Fruit fly (Drosophila melanogaster): ENCODE measurements around the gene Gr63a.

The Gr63a gene

DNA sequence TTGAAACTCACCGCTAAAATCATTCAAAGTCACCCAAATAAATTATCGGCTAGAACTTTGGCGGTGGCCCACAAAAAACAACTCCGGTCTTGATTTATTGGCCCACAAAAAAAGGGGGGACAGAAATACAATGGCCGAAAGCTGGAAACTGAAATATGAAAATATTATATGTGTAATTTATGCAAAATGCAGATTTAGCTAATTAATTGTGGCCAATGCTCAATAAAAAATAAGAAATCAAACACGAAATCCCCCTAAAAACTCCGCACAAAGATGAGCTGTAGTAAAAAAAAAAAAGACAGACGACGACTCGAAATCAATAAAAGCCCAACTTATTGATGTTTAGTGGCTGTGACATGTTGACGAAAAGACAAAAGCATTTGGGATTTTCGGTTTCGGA lies 46.6 kb downstream of the Gr63a start:
- TF ChIP-seq cic (GFP tag; optimal IDR thresholded peaks at IDR 0.05) (no peak), Hr96 (GFP tag; optimal IDR thresholded peaks at IDR 0.05) (no peak), CG14711 (tag; optimal IDR thresholded peaks at IDR 0.05) (no peak), CG11617 (GFP tag; optimal IDR thresholded peaks at IDR 0.05) (no peak), Clk (GFP tag; optimal IDR thresholded peaks at IDR 0.05) (no peak), pad (GFP tag; optimal IDR thresholded peaks at IDR 0.05) (no peak), CG7045 (GFP tag; optimal IDR thresholded peaks at IDR 0.05) (no peak), cnc (optimal IDR thresholded peaks at IDR 0.05) (no peak), tj (GFP tag; optimal IDR thresholded peaks at IDR 0.05) (no peak), CG33017 (tag; optimal IDR thresholded peaks at IDR 0.05) (no peak), Crg-1 (GFP tag; optimal IDR thresholded peaks at IDR 0.05) (no peak), ovo (GFP tag; optimal IDR thresholded peaks at IDR 0.05) (no peak), bab1 (GFP tag; optimal IDR thresholded peaks at IDR 0.05) (no peak), kay (GFP tag; ENCODE audit: borderline replicate concordance) (no peak), CG1620 (GFP tag; optimal IDR thresholded peaks at IDR 0.05) (no peak), CG5204 (GFP tag; optimal IDR thresholded peaks at IDR 0.05) (no peak)

DNA sequence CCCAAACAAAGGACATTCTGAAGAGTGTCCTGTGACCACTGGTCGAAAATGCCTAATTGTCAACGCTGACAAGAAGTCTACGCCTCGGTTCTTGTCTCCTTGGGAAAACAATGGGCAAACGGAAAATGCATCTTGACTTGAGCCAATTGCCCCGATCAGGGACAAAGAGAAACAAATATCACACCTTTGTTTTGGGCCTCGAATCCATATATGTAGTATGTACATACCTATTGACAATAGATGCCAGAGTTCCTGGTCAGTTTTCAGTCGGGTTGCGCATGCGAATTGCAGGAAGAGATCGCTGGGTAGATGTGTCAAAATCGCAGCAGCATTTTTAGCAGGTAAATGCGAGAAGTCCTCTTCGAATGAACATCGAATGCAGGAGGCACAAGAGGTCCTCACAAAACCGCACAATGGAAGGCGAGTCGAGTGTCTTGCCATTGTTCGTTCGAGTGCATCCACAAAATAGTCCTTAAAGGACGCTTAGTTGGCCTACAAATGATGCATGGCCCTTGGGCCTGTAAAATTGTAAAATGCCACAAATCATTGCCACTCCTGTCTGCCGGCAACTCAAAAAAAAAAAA lies 47.6 kb downstream of the Gr63a start:
- TF ChIP-seq kay (GFP tag; ENCODE audit: borderline replicate concordance) (no peak), CG1620 (GFP tag; optimal IDR thresholded peaks at IDR 0.05) (no peak), bab1 (GFP tag; optimal IDR thresholded peaks at IDR 0.05) (no peak), CG33017 (tag; optimal IDR thresholded peaks at IDR 0.05) (no peak), pad (GFP tag; optimal IDR thresholded peaks at IDR 0.05) (no peak), CG7045 (GFP tag; optimal IDR thresholded peaks at IDR 0.05) (no peak), CG7101 (tag; optimal IDR thresholded peaks at IDR 0.05) (no peak), toe (GFP tag; optimal IDR thresholded peaks at IDR 0.05) (no peak), CG11617 (GFP tag; optimal IDR thresholded peaks at IDR 0.05) (no peak), Crg-1 (GFP tag; optimal IDR thresholded peaks at IDR 0.05) (no peak), CG5204 (GFP tag; optimal IDR thresholded peaks at IDR 0.05) (no peak), cic (GFP tag; optimal IDR thresholded peaks at IDR 0.05) (no peak), Mnt (GFP tag; optimal IDR thresholded peaks at IDR 0.05) (no peak), cnc (optimal IDR thresholded peaks at IDR 0.05) (no peak)

DNA sequence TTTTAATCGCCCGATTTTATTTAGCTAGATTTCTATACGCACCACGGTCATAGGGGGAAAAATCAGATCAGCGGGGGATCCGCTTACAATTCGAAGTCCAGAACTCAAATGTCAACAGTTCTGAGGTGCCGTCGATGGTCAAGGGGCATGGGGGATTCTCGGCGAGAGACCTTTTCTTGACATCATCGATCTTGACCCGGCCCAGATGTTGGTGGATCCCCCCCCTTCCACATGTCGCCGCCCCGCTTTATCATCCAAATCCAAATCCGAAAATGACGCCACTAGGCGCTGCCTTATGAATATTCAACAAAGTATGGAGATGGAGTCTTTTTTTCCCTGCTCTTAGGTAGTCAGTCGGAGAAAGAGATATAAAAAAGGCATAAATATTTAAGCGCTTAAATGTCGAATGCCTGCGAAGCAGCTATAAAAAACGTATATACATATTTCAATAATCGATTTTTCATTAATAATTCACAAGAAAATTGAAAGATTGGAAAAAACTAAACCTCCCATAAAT lies 48.5 kb downstream of the Gr63a start:
- TF ChIP-seq CG11617 (GFP tag; optimal IDR thresholded peaks at IDR 0.05): no peak
- TF ChIP-seq CG33017 (tag; optimal IDR thresholded peaks at IDR 0.05): no peak
- no peak for TF ChIP-seq Crg-1 (GFP tag; optimal IDR thresholded peaks at IDR 0.05)
- TF ChIP-seq pad (GFP tag; optimal IDR thresholded peaks at IDR 0.05): no peak
- no peak for TF ChIP-seq toe (GFP tag; optimal IDR thresholded peaks at IDR 0.05)
- no peak for TF ChIP-seq Clk (GFP tag; optimal IDR thresholded peaks at IDR 0.05)
- TF ChIP-seq CG5204 (GFP tag; optimal IDR thresholded peaks at IDR 0.05): no peak
- no peak for TF ChIP-seq CG1620 (GFP tag; optimal IDR thresholded peaks at IDR 0.05)
- no peak for TF ChIP-seq Hr96 (GFP tag; optimal IDR thresholded peaks at IDR 0.05)
- TF ChIP-seq tj (GFP tag; optimal IDR thresholded peaks at IDR 0.05): no peak
- TF ChIP-seq CG7045 (GFP tag; optimal IDR thresholded peaks at IDR 0.05): no peak
- no peak for TF ChIP-seq cic (GFP tag; optimal IDR thresholded peaks at IDR 0.05)
- TF ChIP-seq bab1 (GFP tag; optimal IDR thresholded peaks at IDR 0.05): no peak
- TF ChIP-seq ovo (GFP tag; optimal IDR thresholded peaks at IDR 0.05): no peak

DNA sequence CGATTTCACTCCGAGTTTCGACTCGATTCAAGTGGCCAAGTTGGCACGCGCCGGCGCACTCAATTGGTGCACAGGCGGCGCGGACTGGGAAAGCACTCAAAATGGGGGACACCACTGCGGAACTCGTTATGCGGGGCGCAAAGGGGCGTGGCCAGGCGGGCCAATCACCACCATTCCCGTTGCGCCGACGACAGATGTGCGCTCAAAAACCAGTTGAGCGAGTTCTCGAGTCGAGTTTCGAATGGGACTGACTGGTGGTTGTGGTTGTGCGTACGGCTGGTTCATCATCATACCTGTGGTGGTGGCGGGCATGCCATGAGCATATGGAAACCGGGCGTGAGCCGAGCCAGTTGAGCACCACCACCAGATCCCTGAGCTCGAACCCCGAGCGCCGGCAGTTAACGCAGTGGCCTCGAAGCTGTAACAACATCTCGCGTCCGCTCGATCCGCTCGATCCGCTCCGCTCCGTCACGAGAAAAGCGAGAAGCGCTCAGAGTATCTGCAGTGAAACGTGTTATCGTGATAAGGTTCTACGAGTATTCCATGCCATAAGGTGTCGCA lies 50.5 kb downstream of the Gr63a start, which contains the start of gene Awh:
Awh (plus strand) TSS at position 392 of the 561 bp plus-strand sequence.
- TF ChIP-seq ovo (GFP tag; optimal IDR thresholded peaks at IDR 0.05): no peak
- TF ChIP-seq cnc (optimal IDR thresholded peaks at IDR 0.05): no peak
- TF ChIP-seq CG1620 (GFP tag; optimal IDR thresholded peaks at IDR 0.05): no peak
- no peak for TF ChIP-seq tj (GFP tag; optimal IDR thresholded peaks at IDR 0.05)
- TF ChIP-seq bab1 (GFP tag; optimal IDR thresholded peaks at IDR 0.05): no peak
- no peak for TF ChIP-seq Crg-1 (GFP tag; optimal IDR thresholded peaks at IDR 0.05)
- no peak for TF ChIP-seq pad (GFP tag; optimal IDR thresholded peaks at IDR 0.05)
- TF ChIP-seq CG12768 (GFP tag; optimal IDR thresholded peaks at IDR 0.05): no peak
- TF ChIP-seq Mnt (GFP tag; optimal IDR thresholded peaks at IDR 0.05): no peak
- no peak for TF ChIP-seq Hr96 (GFP tag; optimal IDR thresholded peaks at IDR 0.05)
- TF ChIP-seq CG11617 (GFP tag; optimal IDR thresholded peaks at IDR 0.05): no peak
- TF ChIP-seq Clk (GFP tag; optimal IDR thresholded peaks at IDR 0.05): no peak

Data from whole organism, adult.